Worm (Caenorhabditis elegans) whole organism, young adult: ENCODE measurements around the gene F47E1.4.

Source experiments
- B0019.2 ChIP-seq: fragments of 200-800 bp; sonication (Bioruptor generic); conservative IDR thresholded peaks from 2 replicates; pipeline ENCODE4 v1.3.6; 2022; ENCODE audit warnings: missing genetic modification reagents, missing genetic modification characterization, missing compliant biosample characterization
- B0035.1 ChIP-seq: sonication (generic microtip); optimal IDR thresholded peaks from 2 replicates; lab custom pipeline; 2016; ENCODE audit warnings: missing genetic modification characterization, mild to moderate bottlenecking, missing compliant biosample characterization, missing genotype, missing genetic modification reagents
- F23B12.7 ChIP-seq: sonication (generic microtip); optimal IDR thresholded peaks from 2 replicates; lab custom pipeline; 2017; ENCODE audit warnings: missing genetic modification characterization, mild to moderate bottlenecking, missing compliant biosample characterization, antibody characterized with exemption, moderate library complexity; ENCODE audit not compliant: insufficient read depth
- F52B5.7 ChIP-seq: sonication (generic microtip); optimal IDR thresholded peaks from 2 replicates; lab custom pipeline; 2016; ENCODE audit warnings: mild to moderate bottlenecking, missing genetic modification characterization, missing compliant biosample characterization
- F57A8.1 ChIP-seq: fragments of 200-800 bp; sonication (Bioruptor generic); optimal IDR thresholded peaks from 2 replicates; lab custom pipeline; 2018; ENCODE audit warnings: mild to moderate bottlenecking, missing genetic modification characterization, moderate library complexity, missing compliant biosample characterization
- F57C9.4 ChIP-seq: sonication (generic microtip); optimal IDR thresholded peaks from 2 replicates; lab custom pipeline; 2017; ENCODE audit warnings: mild to moderate bottlenecking, missing genetic modification characterization, missing compliant biosample characterization
- Y53G8AR.9 ChIP-seq: fragments of 200-800 bp; sonication (Bioruptor generic); conservative IDR thresholded peaks from 2 replicates; pipeline ENCODE4 v1.3.6; 2022; ENCODE audit warnings: missing genetic modification reagents, missing genetic modification characterization, missing compliant biosample characterization
- Y67H2A.10 ChIP-seq: fragments of 200-800 bp; sonication (Bioruptor generic); conservative IDR thresholded peaks from 2 replicates; pipeline ENCODE4 v1.3.6; 2022; ENCODE audit warnings: missing genetic modification reagents, missing genetic modification characterization, missing compliant biosample characterization
- Y79H2A.3 ChIP-seq: fragments of 200-800 bp; sonication (Bioruptor generic); conservative IDR thresholded peaks from 2 replicates; pipeline ENCODE4 v1.3.6; 2022; ENCODE audit warnings: missing genetic modification reagents, missing genetic modification characterization, missing compliant biosample characterization
- ZK185.1 ChIP-seq: sonication (generic microtip); optimal IDR thresholded peaks from 2 replicates; lab custom pipeline; 2016; ENCODE audit warnings: mild to moderate bottlenecking, missing genetic modification characterization, missing compliant biosample characterization; ENCODE audit not compliant: poor library complexity, severe bottlenecking
- cebp-1 ChIP-seq, 2 experiments: fragments of 200-800 bp in 1 of 2; sonication (Bioruptor generic) in 1 of 2; sonication (generic microtip) in 1 of 2; IDR thresholded peaks in 1 of 2; optimal IDR thresholded peaks in 1 of 2; 2 replicates each; pipeline versions ENCODE4 v1.3.6 to Lab custom; 2017 to 2022; ENCODE audit warnings: missing compliant biosample characterization in 2 of 2, missing genetic modification characterization in 2 of 2, mild to moderate bottlenecking in 1 of 2, missing genetic modification reagents in 1 of 2, moderate library complexity in 1 of 2
- ceh-58 ChIP-seq: fragments of 200-800 bp; sonication (Bioruptor generic); IDR thresholded peaks from 2 replicates; pipeline ENCODE4 v1.3.6; 2022; ENCODE audit warnings: missing genetic modification characterization, missing compliant biosample characterization
- ceh-91 ChIP-seq: fragments of 200-800 bp; sonication (Bioruptor generic); IDR thresholded peaks from 2 replicates; pipeline ENCODE4 v1.3.6; 2022; ENCODE audit warnings: missing genetic modification reagents, missing genetic modification characterization, missing compliant biosample characterization
- chd-7 ChIP-seq: sonication (generic microtip); optimal IDR thresholded peaks from 2 replicates; lab custom pipeline; 2016; ENCODE audit warnings: mild to moderate bottlenecking, missing genetic modification characterization, moderate library complexity, missing compliant biosample characterization
- dox-1 ChIP-seq: fragments of 200-800 bp; sonication (Bioruptor generic); IDR thresholded peaks from 2 replicates; pipeline ENCODE4 v1.3.6; 2022; ENCODE audit warnings: missing genetic modification reagents, missing genetic modification characterization, missing compliant biosample characterization
- dpff-1 ChIP-seq: sonication (generic microtip); optimal IDR thresholded peaks from 2 replicates; lab custom pipeline; 2017; ENCODE audit warnings: mild to moderate bottlenecking, missing genetic modification characterization, missing compliant biosample characterization
- egrh-3 ChIP-seq: fragments of 200-800 bp; sonication (Bioruptor generic); IDR thresholded peaks from 2 replicates; pipeline ENCODE4 v1.3.6; 2022; ENCODE audit warnings: missing genetic modification reagents, missing genetic modification characterization, missing compliant biosample characterization
- ets-4 ChIP-seq: fragments of 200-800 bp; sonication (Bioruptor generic); optimal IDR thresholded peaks from 2 replicates; lab custom pipeline; 2018; ENCODE audit warnings: mild to moderate bottlenecking, missing genetic modification characterization, missing compliant biosample characterization
- him-1 ChIP-seq: sonication (generic microtip); optimal IDR thresholded peaks from 2 replicates; lab custom pipeline; 2016; ENCODE audit warnings: missing genotype, missing genetic modification reagents, missing genetic modification characterization, missing compliant biosample characterization
- hsf-1 ChIP-seq: fragments of 200-800 bp; sonication (Bioruptor generic); IDR thresholded peaks from 2 replicates; pipeline ENCODE4 v1.3.6; 2022; ENCODE audit warnings: missing genetic modification reagents, missing genetic modification characterization, missing compliant biosample characterization
- lag-1 ChIP-seq: fragments of 200-800 bp; sonication (Bioruptor generic); IDR thresholded peaks from 2 replicates; pipeline ENCODE4 v1.3.6; 2022; ENCODE audit warnings: missing genetic modification reagents, missing genetic modification characterization, missing compliant biosample characterization
- let-607 ChIP-seq, 2 experiments: fragments of 200-800 bp in 1 of 2; sonication (Bioruptor generic) in 1 of 2; sonication (generic microtip) in 1 of 2; optimal IDR thresholded peaks; 2 replicates each; lab custom pipeline; 2016 to 2018; ENCODE audit warnings: mild to moderate bottlenecking in 2 of 2, missing compliant biosample characterization in 2 of 2, missing genetic modification characterization in 2 of 2, moderate library complexity in 2 of 2, missing genotype in 1 of 2
- lsy-27 ChIP-seq: sonication (generic microtip); optimal IDR thresholded peaks from 2 replicates; lab custom pipeline; 2017; ENCODE audit warnings: missing genetic modification characterization, mild to moderate bottlenecking, missing compliant biosample characterization, antibody characterized with exemption, missing genotype, borderline replicate concordance; ENCODE audit not compliant: insufficient read depth
- madf-3 ChIP-seq: fragments of 200-800 bp; sonication (Bioruptor generic); IDR thresholded peaks from 2 replicates; pipeline ENCODE4 v1.3.6; 2022; ENCODE audit warnings: missing genetic modification reagents, missing genetic modification characterization, missing compliant biosample characterization
- mel-28 ChIP-seq: sonication (generic microtip); optimal IDR thresholded peaks from 2 replicates; lab custom pipeline; 2016; ENCODE audit warnings: borderline replicate concordance, mild to moderate bottlenecking, missing genetic modification characterization, missing compliant biosample characterization
- nfya-1 ChIP-seq: sonication (generic microtip); optimal IDR thresholded peaks from 2 replicates; lab custom pipeline; 2017; ENCODE audit warnings: antibody characterized with exemption, missing compliant biosample characterization, missing genetic modification characterization, borderline replicate concordance; ENCODE audit not compliant: insufficient read depth
- nhr-120 ChIP-seq: fragments of 200-800 bp; sonication (Bioruptor generic); IDR thresholded peaks from 2 replicates; pipeline ENCODE4 v1.3.6; 2022; ENCODE audit warnings: missing genetic modification characterization, missing compliant biosample characterization
- pha-4 ChIP-seq: fragments of 150-350 bp; sonication (generic microtip); optimal IDR thresholded peaks from 2 replicates; lab custom pipeline; 2014; ENCODE audit warnings: missing biosample characterization, missing genetic modification reagents, missing genetic modification characterization
- rcor-1 ChIP-seq: fragments of 200-800 bp; sonication (Bioruptor generic); IDR thresholded peaks from 2 replicates; pipeline ENCODE4 v1.3.6; 2022; ENCODE audit warnings: missing genetic modification reagents, missing genetic modification characterization, missing compliant biosample characterization
- repo-1 ChIP-seq: sonication (generic microtip); optimal IDR thresholded peaks from 2 replicates; lab custom pipeline; 2017; ENCODE audit warnings: mild to moderate bottlenecking, missing genetic modification characterization, missing compliant biosample characterization
- tbp1 ChIP-seq: fragments of 200-800 bp; sonication (Bioruptor generic); optimal IDR thresholded peaks from 2 replicates; lab custom pipeline; 2018; ENCODE audit warnings: mild to moderate bottlenecking, missing genetic modification characterization, missing compliant biosample characterization
- tbx-9 ChIP-seq: sonication (generic microtip); optimal IDR thresholded peaks from 2 replicates; lab custom pipeline; 2016; ENCODE audit warnings: borderline replicate concordance, missing genetic modification characterization, inconsistent platforms, missing compliant biosample characterization
- tlf-1 ChIP-seq: fragments of 200-800 bp; sonication (Bioruptor generic); optimal IDR thresholded peaks from 2 replicates; lab custom pipeline; 2018; ENCODE audit warnings: mild to moderate bottlenecking, missing genetic modification characterization, missing compliant biosample characterization
- unc-62 ChIP-seq: fragments of 150-350 bp; optimal IDR thresholded peaks from 2 replicates; lab custom pipeline; 2014; ENCODE audit warnings: missing biosample characterization, missing genetic modification reagents, missing genetic modification characterization
- ztf-18 ChIP-seq: sonication (generic microtip); optimal IDR thresholded peaks from 2 replicates; lab custom pipeline; 2016; ENCODE audit warnings: missing genotype, mild to moderate bottlenecking, missing genetic modification characterization, missing compliant biosample characterization
- ztf-25 ChIP-seq: fragments of 200-800 bp; sonication (Bioruptor generic); IDR thresholded peaks from 2 replicates; pipeline ENCODE4 v1.3.6; 2022; ENCODE audit warnings: missing genetic modification reagents, missing genetic modification characterization, missing compliant biosample characterization
- ztf-28 ChIP-seq: fragments of 200-800 bp; sonication (Bioruptor generic); IDR thresholded peaks from 2 replicates; pipeline ENCODE4 v1.3.6; 2022; ENCODE audit warnings: missing genetic modification reagents, missing genetic modification characterization, missing compliant biosample characterization
- ztf-3 ChIP-seq: fragments of 200-800 bp; sonication (Bioruptor generic); optimal IDR thresholded peaks from 2 replicates; lab custom pipeline; 2018; ENCODE audit warnings: mild to moderate bottlenecking, missing genetic modification characterization, missing compliant biosample characterization

The F47E1.4 gene

DNA sequence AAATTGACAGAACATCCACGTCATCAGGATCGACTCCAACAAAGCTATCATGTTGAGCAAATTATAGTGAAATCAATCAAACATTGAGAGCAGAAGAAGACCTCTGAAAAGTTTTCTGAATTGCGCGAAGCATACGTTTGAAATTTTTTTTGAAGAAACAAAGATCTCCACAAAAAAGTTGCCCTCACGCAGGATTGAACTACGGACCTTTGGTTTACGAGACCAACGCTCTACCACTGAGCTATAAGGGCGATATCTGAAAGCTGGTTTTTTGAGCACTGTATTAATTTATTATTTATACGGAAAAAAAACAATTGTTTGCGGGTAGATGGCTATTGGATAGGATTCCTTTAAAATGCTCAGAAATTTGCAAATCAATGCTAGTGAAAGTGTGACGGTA is 37.1 kb upstream of the F47E1.4 start (continued):
- TF ChIP-seq lsy-27 (no peak), mel-28 (tag; lab: Kevin White, UChicago) (no peak), Y53G8AR.9 (no peak), F52B5.7 (tag; lab: Kevin White, UChicago) (no peak), ztf-18 (tag; lab: Kevin White, UChicago) (peak; percentile 25), pha-4 (tag; lab: Kevin White, UChicago) (no peak), Y79H2A.3 (GFP tag; lab: Robert Waterston, UW) (no peak), B0019.2 (GFP tag; lab: Robert Waterston, UW) (no peak)

DNA sequence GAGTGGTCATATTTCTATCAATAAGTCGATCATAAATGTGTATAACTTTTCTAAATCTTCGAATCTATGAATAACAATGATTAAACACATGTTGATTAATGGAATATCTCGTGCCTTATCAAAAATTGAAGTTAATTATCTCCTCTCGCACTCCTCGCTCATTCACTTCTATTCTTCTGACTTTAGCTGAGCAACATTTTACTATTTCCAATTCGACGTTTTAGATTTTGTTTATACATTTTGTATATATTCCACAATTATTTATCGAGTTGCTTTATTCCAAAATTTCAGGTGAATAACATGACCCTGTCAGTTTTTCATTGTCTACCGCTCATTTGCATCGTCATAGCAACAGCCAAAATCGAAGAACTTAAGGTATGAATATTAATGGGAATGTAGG is 35.3 kb upstream of the F47E1.4 start, which contains the start of gene T25B6.3:
Gene T25B6.3, plus strand, starts transcription at position 301 of the 400 bp plus-strand sequence.
- TF ChIP-seq nhr-120 (no peak), ztf-25 (GFP tag; lab: Robert Waterston, UW) (no peak), rcor-1 (no peak), F57A8.1 (no peak), tbp1 (GFP tag; lab: Kevin White, UChicago) (no peak), let-607 (tag; optimal IDR thresholded peaks at IDR 0.05; lab: Kevin White, UChicago) (no peak), F52B5.7 (tag; lab: Kevin White, UChicago) (no peak), ztf-3 (GFP tag; lab: Kevin White, UChicago) (no peak), Y53G8AR.9 (no peak), tbx-9 (tag; lab: Kevin White, UChicago) (no peak), F57C9.4 (tag; lab: Kevin White, UChicago) (no peak), F23B12.7 (no peak), ceh-58 (GFP tag; lab: Robert Waterston, UW) (no peak), cebp-1 (GFP tag; IDR thresholded peaks at IDR 0.05; lab: Robert Waterston, UW) (no peak), cebp-1 (tag; optimal IDR thresholded peaks at IDR 0.05; lab: Kevin White, UChicago) (no peak), ets-4 (GFP tag; lab: Kevin White, UChicago) (no peak), Y67H2A.10 (GFP tag; lab: Robert Waterston, UW) (no peak), ceh-91 (GFP tag; lab: Robert Waterston, UW) (no peak), egrh-3 (GFP tag; lab: Robert Waterston, UW) (no peak), lag-1 (GFP tag; lab: Robert Waterston, UW) (no peak), unc-62 (no peak)

DNA sequence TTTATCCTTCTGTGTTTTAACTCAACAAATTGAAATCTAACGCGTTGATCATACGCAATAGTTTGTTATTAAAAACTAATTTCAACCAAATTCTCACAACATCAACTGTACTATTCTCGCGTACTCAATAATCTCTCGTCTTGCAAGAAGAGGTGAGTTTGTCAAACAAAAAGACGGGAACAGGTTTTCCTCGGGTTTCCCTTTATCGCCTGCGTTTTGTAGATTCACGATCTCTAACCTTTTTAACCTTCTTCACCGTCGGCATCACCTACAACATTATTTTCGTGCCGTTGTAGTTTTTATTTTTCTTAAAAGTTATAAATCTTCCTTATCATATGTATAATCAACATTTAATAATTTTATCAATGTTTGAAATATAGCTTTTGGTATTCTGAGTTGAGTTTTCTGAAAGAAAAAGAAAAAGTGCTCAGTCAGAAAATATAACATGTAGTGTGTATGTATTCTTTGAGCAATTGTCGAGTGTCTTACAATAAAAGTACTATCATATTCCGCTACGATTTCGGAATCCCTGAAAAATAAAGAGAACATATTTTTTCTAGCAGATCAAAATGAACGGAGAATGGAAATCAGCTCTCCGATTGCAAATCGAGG is 33.6 kb upstream of the F47E1.4 start, which contains the start of gene snf-12:
Gene snf-12, plus strand, starts transcription at position 562 of the 612 bp plus-strand sequence.
- TF ChIP-seq nfya-1 = no peak
- TF ChIP-seq hsf-1 = no peak
- TF ChIP-seq dpff-1 = no peak
- TF ChIP-seq tlf-1 = no peak
- TF ChIP-seq madf-3 (GFP tag; lab: Robert Waterston, UW) = no peak
- no peak for TF ChIP-seq ztf-18 (tag; lab: Kevin White, UChicago)
- no peak for TF ChIP-seq B0035.1 (tag; lab: Kevin White, UChicago)
- TF ChIP-seq chd-7 = no peak
- no peak for TF ChIP-seq ztf-28
- TF ChIP-seq repo-1 = no peak
- no peak for TF ChIP-seq B0019.2 (GFP tag; lab: Robert Waterston, UW)
- TF ChIP-seq ZK185.1 (tag; lab: Kevin White, UChicago) = no peak
- TF ChIP-seq dox-1 = no peak
- no peak for TF ChIP-seq him-1 (tag; lab: Kevin White, UChicago)
- no peak for TF ChIP-seq tbp1 (GFP tag; lab: Kevin White, UChicago)
- TF ChIP-seq cebp-1 (GFP tag; IDR thresholded peaks at IDR 0.05; lab: Robert Waterston, UW) = no peak
- TF ChIP-seq cebp-1 (tag; optimal IDR thresholded peaks at IDR 0.05; lab: Kevin White, UChicago) = no peak
